Fruit fly (Drosophila melanogaster): Measurements from ENCODE around the gene Lrp4.

Gene Lrp4

DNA sequence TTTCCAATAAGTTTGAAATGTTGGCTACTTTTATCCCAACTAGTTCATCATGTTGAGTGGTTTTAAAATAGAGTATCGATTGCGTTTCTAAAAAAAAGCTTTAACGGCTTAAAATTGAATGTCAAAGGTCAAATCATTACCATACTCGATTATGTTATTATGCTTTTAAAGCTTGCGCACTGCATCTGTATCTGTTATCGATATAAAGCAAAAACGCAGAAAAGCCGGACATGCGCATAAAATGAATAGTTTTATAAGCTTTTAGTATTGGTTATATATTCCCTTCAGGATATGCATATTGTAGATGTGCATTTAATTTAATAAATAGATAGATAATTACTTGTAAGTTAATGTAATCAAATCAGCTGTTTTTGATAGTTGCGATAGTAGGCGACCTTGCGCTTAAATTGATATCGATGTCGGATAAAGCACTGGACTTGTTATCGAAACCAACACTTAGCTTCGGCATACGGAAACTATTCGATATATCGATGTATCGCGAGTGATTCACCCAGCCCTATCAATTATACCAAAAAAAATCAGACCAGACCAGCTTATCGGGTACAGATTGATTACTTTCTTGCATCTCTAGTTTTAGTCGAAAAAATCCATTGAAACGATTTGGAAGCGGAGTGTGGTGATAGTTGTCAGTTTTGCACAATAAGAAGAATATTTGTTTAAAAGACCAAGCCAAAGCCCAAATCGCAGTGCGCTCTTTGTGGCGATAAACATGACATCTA lies 18.9 kb upstream of the Lrp4 start, which contains the start of gene shi (continued):
- TF ChIP-seq CG2712 (tag; optimal IDR thresholded peaks at IDR 0.05) (peak; percentile 46), vvl (GFP tag; IDR thresholded peaks at IDR 0.05) (peak; percentile 85; the same call in 1 of the 2 replicates), oc (tag; optimal IDR thresholded peaks at IDR 0.05) (no peak), Hand (GFP tag; optimal IDR thresholded peaks at IDR 0.05) (no peak), aop (GFP tag; IDR thresholded peaks at IDR 0.05) (no peak), az2 (GFP tag; optimal IDR thresholded peaks at IDR 0.05) (no peak), CG11560 (tag; IDR thresholded peaks at IDR 0.05) (peak; percentile 95), Ada2b (GFP tag; IDR thresholded peaks at IDR 0.05) (no peak), klu (GFP tag; IDR thresholded peaks at IDR 0.05) (no peak), CG32767 (GFP tag; IDR thresholded peaks at IDR 0.05) (no peak), ttk (GFP tag; IDR thresholded peaks at IDR 0.05) (no peak), Dfd (GFP tag; optimal IDR thresholded peaks at IDR 0.05) (no peak), CG10959 (GFP tag; IDR thresholded peaks at IDR 0.05) (no peak), CG15601 (tag; optimal IDR thresholded peaks at IDR 0.05) (peak; percentile 89), bigmax (GFP tag; optimal IDR thresholded peaks at IDR 0.05) (no peak), ci (GFP tag; IDR thresholded peaks at IDR 0.05) (peak; percentile 58; the same call in 2 of the 3 replicates), CG12155 (GFP tag; optimal IDR thresholded peaks at IDR 0.05) (no peak), CG2889 (GFP tag; IDR thresholded peaks at IDR 0.05) (no peak), pan (optimal IDR thresholded peaks at IDR 0.05) (no peak), pan (GFP tag; optimal IDR thresholded peaks at IDR 0.05 in 1 of 2, IDR thresholded peaks at IDR 0.05 in 1 of 2) (no peak), CG2875 (GFP tag; optimal IDR thresholded peaks at IDR 0.05) (no peak), Eip74EF (GFP tag; optimal IDR thresholded peaks at IDR 0.05) (no peak), dysf (GFP tag; IDR thresholded peaks at IDR 0.05) (no peak), CG17359 (tag; optimal IDR thresholded peaks at IDR 0.05) (no peak), h (optimal IDR thresholded peaks at IDR 0.05) (no peak), CG11093 (GFP tag; IDR thresholded peaks at IDR 0.05) (no peak), Nf-YB (GFP tag; optimal IDR thresholded peaks at IDR 0.05) (peak; percentile 18), Awh (GFP tag; IDR thresholded peaks at IDR 0.05) (no peak), zfh1 (GFP tag; IDR thresholded peaks at IDR 0.05) (no peak), CG3995 (GFP tag; optimal IDR thresholded peaks at IDR 0.05) (peak; percentile 9), ATbp (GFP tag; optimal IDR thresholded peaks at IDR 0.05) (no peak), fd3F (GFP tag; optimal IDR thresholded peaks at IDR 0.05) (no peak), CG12942 (GFP tag; optimal IDR thresholded peaks at IDR 0.05) (no peak), z (GFP tag; IDR thresholded peaks at IDR 0.05) (no peak), tio (GFP tag; optimal IDR thresholded peaks at IDR 0.05) (no peak), Optix (GFP tag; IDR thresholded peaks at IDR 0.05) (no peak), unc-4 (GFP tag; IDR thresholded peaks at IDR 0.05; ENCODE audit: partially characterized antibody) (peak; percentile 96), mam (GFP tag; optimal IDR thresholded peaks at IDR 0.05) (peak; percentile 6), CG6683 (GFP tag; optimal IDR thresholded peaks at IDR 0.05) (no peak), PHDP (tag; optimal IDR thresholded peaks at IDR 0.05) (peak; percentile 11), Hey (tag; optimal IDR thresholded peaks at IDR 0.05) (no peak), CG10565 (GFP tag; optimal IDR thresholded peaks at IDR 0.05) (no peak), scrt (GFP tag; optimal IDR thresholded peaks at IDR 0.05) (peak; percentile 13), en (GFP tag; optimal IDR thresholded peaks at IDR 0.05) (no peak), Dref (GFP tag; IDR thresholded peaks at IDR 0.05) (peak; percentile 96), CG8281 (tag; optimal IDR thresholded peaks at IDR 0.05) (no peak), Lpt (GFP tag; optimal IDR thresholded peaks at IDR 0.05) (no peak), Sry-β (GFP tag; optimal IDR thresholded peaks at IDR 0.05) (no peak), sens (GFP tag) (peak; percentile 88), CG1647 (GFP tag; optimal IDR thresholded peaks at IDR 0.05) (no peak), CG12769 (tag; optimal IDR thresholded peaks at IDR 0.05) (peak; percentile 46)
